Fruit fly (Drosophila melanogaster): ENCODE data around the gene CG7768.

DNA sequence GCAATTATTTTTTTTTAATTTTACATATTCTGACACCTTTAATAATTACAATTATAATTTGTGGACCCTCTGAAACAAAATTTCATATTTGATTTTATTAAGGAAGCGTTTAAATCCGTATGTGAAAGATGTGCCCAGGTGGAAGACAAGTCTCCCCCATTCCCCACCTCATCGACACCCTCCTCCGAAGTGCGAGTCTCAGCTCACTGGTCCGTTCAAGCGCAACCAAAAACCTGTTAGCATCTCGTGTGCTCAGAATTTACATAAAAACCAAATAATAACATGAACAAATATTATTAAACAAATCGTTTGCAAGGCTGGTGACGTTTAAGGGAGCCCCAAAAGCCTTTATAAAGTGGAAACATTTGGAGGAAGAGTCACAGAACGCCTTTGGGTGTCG, 18.3 kb downstream of the CG7768 start, which contains the start of gene CG7906:
- TF ChIP-seq pan (optimal IDR thresholded peaks at IDR 0.05) = no peak
- TF ChIP-seq usp (GFP tag; optimal IDR thresholded peaks at IDR 0.05) = no peak
- no peak for TF ChIP-seq psq (optimal IDR thresholded peaks at IDR 0.05)
- TF ChIP-seq Dll (optimal IDR thresholded peaks at IDR 0.05) = no peak
- no peak for TF ChIP-seq CG8478 (optimal IDR thresholded peaks at IDR 0.05)
